Worm (Caenorhabditis elegans) whole organism, early embryonic: Measurements from ENCODE around the gene Y67D2.2.

Experiments
- aly-1 ChIP-seq: sonication (generic microtip); optimal IDR thresholded peaks from 2 replicates; lab custom pipeline; 2016; ENCODE audit warnings: missing genetic modification characterization, missing compliant biosample characterization
- ama-1 ChIP-seq: fragments of 150-350 bp; optimal IDR thresholded peaks from 2 replicates; lab custom pipeline; 2014
- ceh-13 ChIP-seq: fragments of 200-800 bp; sonication (Bioruptor generic); optimal IDR thresholded peaks from 2 replicates; lab custom pipeline; 2018; ENCODE audit warnings: mild to moderate bottlenecking, missing genetic modification characterization, missing compliant biosample characterization
- hmbx-1 ChIP-seq: sonication (generic microtip); optimal IDR thresholded peaks from 2 replicates; lab custom pipeline; 2016; ENCODE audit warnings: mild to moderate bottlenecking, missing genetic modification characterization, missing compliant biosample characterization
- hnd-1 ChIP-seq: sonication (generic microtip); optimal IDR thresholded peaks from 2 replicates; lab custom pipeline; 2016; ENCODE audit warnings: missing genetic modification characterization, missing compliant biosample characterization
- scrt-1 ChIP-seq: fragments of 200-800 bp; sonication (Bioruptor generic); IDR thresholded peaks from 2 replicates; pipeline ENCODE4 v1.3.6; 2022; ENCODE audit warnings: missing genetic modification characterization, missing compliant biosample characterization
- tbx-11 ChIP-seq: fragments of 200-800 bp; sonication (Bioruptor generic); IDR thresholded peaks from 2 replicates; pipeline ENCODE4 v1.3.6; 2022; ENCODE audit warnings: missing genetic modification characterization, missing compliant biosample characterization
- tbx-37 ChIP-seq: fragments of 200-800 bp; sonication (Bioruptor generic); conservative IDR thresholded peaks from 2 replicates; pipeline ENCODE4 v1.3.6; 2022; ENCODE audit warnings: missing genetic modification reagents, missing genetic modification characterization, missing compliant biosample characterization

DNA sequence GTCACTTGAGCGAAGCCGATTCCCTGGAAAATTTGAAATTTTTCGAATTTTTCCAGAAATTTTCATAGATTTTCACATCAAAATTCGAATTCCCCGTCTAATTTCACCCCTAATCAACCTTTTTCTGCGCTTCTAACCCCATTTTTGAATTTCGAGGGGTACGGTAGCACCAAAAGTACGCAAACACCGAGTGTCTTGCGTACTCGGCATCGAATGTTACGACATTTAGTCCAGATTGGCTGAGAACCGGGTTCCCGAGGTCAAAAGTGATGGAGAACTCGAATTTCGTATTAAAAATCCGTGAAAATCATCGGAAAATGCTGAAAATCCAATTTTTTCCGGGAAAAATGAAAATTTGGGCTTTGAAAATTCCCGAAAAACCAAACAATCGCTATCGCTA, 30.2 kb upstream of the Y67D2.2 start:
- TF ChIP-seq tbx-11 (GFP tag; lab: Robert Waterston, UW), result no peak
- no peak for TF ChIP-seq hmbx-1 (tag; lab: Kevin White, UChicago)
- no peak for TF ChIP-seq ama-1
- TF ChIP-seq hnd-1 (tag; lab: Kevin White, UChicago), result no peak
- no peak for TF ChIP-seq tbx-37
- no peak for TF ChIP-seq ceh-13 (GFP tag; lab: Kevin White, UChicago)
- TF ChIP-seq aly-1 (tag; lab: Kevin White, UChicago), result no peak
- TF ChIP-seq scrt-1 (GFP tag; lab: Robert Waterston, UW), result no peak
